Worm (Caenorhabditis elegans): Measurements from ENCODE around the gene T25C12.3.

The T25C12.3 gene

DNA sequence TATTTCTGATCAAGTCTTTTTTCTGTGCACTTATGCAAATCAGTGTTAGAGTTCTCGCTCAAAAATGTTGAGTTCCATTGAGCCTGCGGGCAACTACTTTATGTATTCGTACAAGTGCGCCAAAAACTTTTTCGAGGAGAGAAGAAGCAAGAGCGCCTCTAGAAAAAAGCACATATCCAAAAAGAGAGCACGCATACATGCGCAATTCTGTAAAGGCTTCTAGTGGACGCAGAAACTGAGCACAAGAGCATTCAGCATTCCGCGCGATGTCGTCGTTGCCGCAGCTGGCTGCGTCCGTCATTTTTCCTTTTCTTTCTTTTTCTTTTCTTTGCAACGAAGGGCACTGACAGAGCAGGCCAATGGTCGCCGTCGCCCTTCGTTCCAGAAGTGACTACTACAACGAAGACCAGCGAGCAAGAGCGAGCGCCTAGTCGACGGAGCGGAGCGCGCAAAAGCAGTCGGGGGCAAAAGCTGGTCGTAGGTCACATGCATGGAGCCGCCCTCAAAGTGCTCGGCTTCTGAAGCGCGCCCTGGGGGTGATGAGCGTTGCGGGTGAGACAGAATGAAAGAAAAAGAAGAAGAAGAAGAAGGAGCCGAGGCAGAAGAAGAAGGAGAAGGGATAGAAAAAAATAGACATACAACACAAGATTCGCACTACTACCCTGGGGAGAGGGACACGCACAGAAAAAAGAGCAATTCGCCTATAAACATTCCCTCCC, 26.7 kb downstream of the T25C12.3 start (continued):
- TF ChIP-seq ztf-11 (tag; optimal IDR thresholded peaks at IDR 0.05) (no peak), nhr-77 (tag; optimal IDR thresholded peaks at IDR 0.05) (no peak), jun-1 (tag; optimal IDR thresholded peaks at IDR 0.05) (peak; percentile 34), nhr-11 (tag; optimal IDR thresholded peaks at IDR 0.05) (no peak), nhr-76 (tag; optimal IDR thresholded peaks at IDR 0.05) (no peak), ZK546.5 (tag; optimal IDR thresholded peaks at IDR 0.05) (no peak), nfya-1 (tag; optimal IDR thresholded peaks at IDR 0.05; ENCODE audit: insufficient read depth) (peak; percentile 93), nhr-237 (tag; optimal IDR thresholded peaks at IDR 0.05) (no peak), pqm-1 (tag; optimal IDR thresholded peaks at IDR 0.05) (no peak), skn-1 (tag; optimal IDR thresholded peaks at IDR 0.05) (peak; percentile 47), R02D3.7 (tag; optimal IDR thresholded peaks at IDR 0.05) (no peak), nhr-25 (tag; optimal IDR thresholded peaks at IDR 0.05) (no peak), elt-3 (tag; optimal IDR thresholded peaks at IDR 0.05) (no peak), mdl-1 (tag; optimal IDR thresholded peaks at IDR 0.05) (peak; percentile 7), nhr-67 (tag; optimal IDR thresholded peaks at IDR 0.05) (no peak), daf-12 (tag; optimal IDR thresholded peaks at IDR 0.05) (no peak), ceh-28 (tag; optimal IDR thresholded peaks at IDR 0.05) (no peak), mml-1 (tag; optimal IDR thresholded peaks at IDR 0.05) (no peak), hmg-11 (tag; optimal IDR thresholded peaks at IDR 0.05) (peak; percentile 69), lin-15B (tag; optimal IDR thresholded peaks at IDR 0.05) (no peak), unc-39 (tag; optimal IDR thresholded peaks at IDR 0.05) (no peak), ceh-16 (tag; optimal IDR thresholded peaks at IDR 0.05) (no peak), fkh-2 (tag; optimal IDR thresholded peaks at IDR 0.05) (peak; percentile 29)

DNA sequence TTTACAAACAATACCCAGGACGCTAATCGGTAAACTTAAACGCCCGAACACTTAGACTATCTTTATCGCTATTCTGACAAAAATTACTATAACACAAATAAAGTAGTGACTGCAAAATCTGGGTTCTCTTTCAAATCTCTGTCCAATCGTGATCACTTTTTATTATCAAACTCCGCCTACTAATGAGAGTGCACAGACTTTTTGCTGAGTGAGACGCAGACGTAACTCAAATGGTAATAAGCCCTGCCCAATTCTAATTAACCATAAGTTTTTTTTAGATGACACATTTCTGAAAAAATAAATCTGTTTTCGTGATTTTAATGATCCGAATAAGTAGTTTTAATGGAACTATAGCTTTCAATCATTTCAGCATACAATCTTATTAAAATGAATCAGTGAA, 27.4 kb downstream of the T25C12.3 start:
- peak; percentile 57 for TF ChIP-seq nfya-1 (tag; optimal IDR thresholded peaks at IDR 0.05; ENCODE audit: insufficient read depth)
- peak; percentile 32 for TF ChIP-seq pha-4 (tag; optimal IDR thresholded peaks at IDR 0.05)
- no peak for TF ChIP-seq egl-5 (tag; optimal IDR thresholded peaks at IDR 0.05)

DNA sequence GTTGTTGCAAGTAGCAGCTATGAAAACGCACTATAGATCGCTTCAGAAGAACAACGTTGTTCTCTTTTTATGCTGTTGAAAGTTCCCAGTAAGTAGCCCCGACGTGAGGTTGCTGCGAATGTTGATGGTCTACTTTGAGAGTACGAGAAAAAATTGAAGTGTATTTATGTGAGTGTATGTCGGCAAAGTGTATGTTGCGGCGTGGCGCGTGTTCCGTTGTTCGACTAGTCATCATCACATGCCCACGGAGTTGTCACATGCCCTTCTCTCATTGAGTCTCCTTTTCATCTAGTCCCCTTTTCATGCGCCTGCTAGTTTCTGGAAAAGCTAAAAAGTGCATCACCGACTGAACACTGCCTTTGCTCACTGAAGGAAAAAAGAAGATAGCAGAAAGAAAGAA, 27.9 kb downstream of the T25C12.3 start:
- TF ChIP-seq elt-1 (tag; optimal IDR thresholded peaks at IDR 0.05) (peak; percentile 18), ceh-9 (tag; optimal IDR thresholded peaks at IDR 0.05) (no peak), tbx-2 (tag; optimal IDR thresholded peaks at IDR 0.05) (peak; percentile 32), unc-62 (GFP tag; optimal IDR thresholded peaks at IDR 0.05) (peak; percentile 46), nhr-77 (tag; optimal IDR thresholded peaks at IDR 0.05) (no peak), ceh-16 (tag; optimal IDR thresholded peaks at IDR 0.05) (no peak), fos-1 (tag; optimal IDR thresholded peaks at IDR 0.05) (no peak), egl-5 (tag; optimal IDR thresholded peaks at IDR 0.05) (peak; percentile 47), egl-27 (tag; optimal IDR thresholded peaks at IDR 0.05) (peak; percentile 4), eor-1 (tag; optimal IDR thresholded peaks at IDR 0.05) (no peak), nfya-1 (tag; optimal IDR thresholded peaks at IDR 0.05; ENCODE audit: insufficient read depth) (peak; percentile 73), nhr-237 (tag; optimal IDR thresholded peaks at IDR 0.05) (no peak), ceh-82 (tag; optimal IDR thresholded peaks at IDR 0.05) (no peak), skn-1 (tag; optimal IDR thresholded peaks at IDR 0.05) (peak; percentile 69), unc-39 (tag; optimal IDR thresholded peaks at IDR 0.05) (no peak), lin-39 (tag; optimal IDR thresholded peaks at IDR 0.05) (peak; percentile 91), daf-12 (tag; optimal IDR thresholded peaks at IDR 0.05) (no peak), lsy-12 (tag; optimal IDR thresholded peaks at IDR 0.05) (peak; percentile 33), jun-1 (tag; optimal IDR thresholded peaks at IDR 0.05) (peak; percentile 71), hmg-11 (tag; optimal IDR thresholded peaks at IDR 0.05) (peak; percentile 34), mdl-1 (tag; optimal IDR thresholded peaks at IDR 0.05) (peak; percentile 77), fkh-10 (GFP tag; optimal IDR thresholded peaks at IDR 0.05) (peak; percentile 26), snpc-4 (tag; optimal IDR thresholded peaks at IDR 0.05) (peak; percentile 67), nhr-67 (tag; optimal IDR thresholded peaks at IDR 0.05) (no peak), nhr-76 (tag; optimal IDR thresholded peaks at IDR 0.05) (no peak), nhr-43 (tag; optimal IDR thresholded peaks at IDR 0.05; ENCODE audit: poor library complexity, severe bottlenecking) (peak; percentile 24), elt-3 (tag; optimal IDR thresholded peaks at IDR 0.05) (no peak), R02D3.7 (tag; optimal IDR thresholded peaks at IDR 0.05) (no peak), ama-1 (optimal IDR thresholded peaks at IDR 0.05) (peak; percentile 66), lin-15B (tag; optimal IDR thresholded peaks at IDR 0.05) (peak; percentile 8), ceh-28 (tag; optimal IDR thresholded peaks at IDR 0.05) (no peak), pha-4 (tag; optimal IDR thresholded peaks at IDR 0.05) (no peak), nhr-28 (tag; optimal IDR thresholded peaks at IDR 0.05) (no peak), sea-2 (GFP tag; optimal IDR thresholded peaks at IDR 0.05) (no peak), fkh-2 (tag; optimal IDR thresholded peaks at IDR 0.05) (no peak), nhr-12 (tag; optimal IDR thresholded peaks at IDR 0.05) (no peak), ZK546.5 (tag; optimal IDR thresholded peaks at IDR 0.05) (no peak), pqm-1 (tag; optimal IDR thresholded peaks at IDR 0.05) (no peak), mml-1 (tag; optimal IDR thresholded peaks at IDR 0.05) (no peak), nhr-23 (tag; optimal IDR thresholded peaks at IDR 0.05) (peak; percentile 34), elt-2 (tag; optimal IDR thresholded peaks at IDR 0.05) (peak; percentile 27), aly-2 (tag; optimal IDR thresholded peaks at IDR 0.05) (no peak), zag-1 (tag; optimal IDR thresholded peaks at IDR 0.05) (peak; percentile 40)
